Worm (Caenorhabditis elegans): Measurements from ENCODE around the gene F09C8.1.

F09C8.1 gene

ce11 chrX:16128794-16129193, 34.5 kb downstream of the F09C8.1 start, which contains the start of gene ZK1073.1 (continued):
- TF ChIP-seq ceh-16 (tag; optimal IDR thresholded peaks at IDR 0.05) = no peak
- TF ChIP-seq fkh-2 (tag; optimal IDR thresholded peaks at IDR 0.05) = no peak
- TF ChIP-seq lin-39 (tag; optimal IDR thresholded peaks at IDR 0.05) = peak; percentile 75
- no peak for TF ChIP-seq mdl-1 (tag; optimal IDR thresholded peaks at IDR 0.05)
- no peak for TF ChIP-seq sea-2 (GFP tag; optimal IDR thresholded peaks at IDR 0.05)
- TF ChIP-seq fkh-10 (GFP tag; optimal IDR thresholded peaks at IDR 0.05) = peak; percentile 56
- TF ChIP-seq jun-1 (tag; optimal IDR thresholded peaks at IDR 0.05) = no peak
- TF ChIP-seq lsy-12 (tag; optimal IDR thresholded peaks at IDR 0.05) = no peak
- no peak for TF ChIP-seq eor-1 (tag; optimal IDR thresholded peaks at IDR 0.05)
- peak; percentile 24 for TF ChIP-seq pha-4 (tag; optimal IDR thresholded peaks at IDR 0.05)
- no peak for TF ChIP-seq mml-1 (tag; optimal IDR thresholded peaks at IDR 0.05)

ce11 chrX:16124794-16125193, 38.5 kb downstream of the F09C8.1 start:
- TF ChIP-seq eor-1 (tag; optimal IDR thresholded peaks at IDR 0.05) (no peak), nhr-28 (tag; optimal IDR thresholded peaks at IDR 0.05) (no peak), elt-3 (tag; optimal IDR thresholded peaks at IDR 0.05) (no peak), nhr-76 (tag; optimal IDR thresholded peaks at IDR 0.05) (no peak), pha-4 (tag; optimal IDR thresholded peaks at IDR 0.05) (no peak), nfya-1 (tag; optimal IDR thresholded peaks at IDR 0.05; ENCODE audit: insufficient read depth) (no peak), ZK546.5 (tag; optimal IDR thresholded peaks at IDR 0.05) (no peak), lin-15B (tag; optimal IDR thresholded peaks at IDR 0.05) (no peak), nhr-43 (tag; optimal IDR thresholded peaks at IDR 0.05; ENCODE audit: poor library complexity, severe bottlenecking) (no peak), daf-12 (tag; optimal IDR thresholded peaks at IDR 0.05) (no peak), nhr-12 (tag; optimal IDR thresholded peaks at IDR 0.05) (no peak), egl-27 (tag; optimal IDR thresholded peaks at IDR 0.05) (no peak), skn-1 (tag; optimal IDR thresholded peaks at IDR 0.05) (no peak), unc-39 (tag; optimal IDR thresholded peaks at IDR 0.05) (no peak), ama-1 (optimal IDR thresholded peaks at IDR 0.05) (no peak), hmg-11 (tag; optimal IDR thresholded peaks at IDR 0.05) (no peak), nhr-11 (tag; optimal IDR thresholded peaks at IDR 0.05) (no peak), sea-2 (GFP tag; optimal IDR thresholded peaks at IDR 0.05) (no peak), nhr-237 (tag; optimal IDR thresholded peaks at IDR 0.05) (no peak), fkh-2 (tag; optimal IDR thresholded peaks at IDR 0.05) (no peak)

DNA sequence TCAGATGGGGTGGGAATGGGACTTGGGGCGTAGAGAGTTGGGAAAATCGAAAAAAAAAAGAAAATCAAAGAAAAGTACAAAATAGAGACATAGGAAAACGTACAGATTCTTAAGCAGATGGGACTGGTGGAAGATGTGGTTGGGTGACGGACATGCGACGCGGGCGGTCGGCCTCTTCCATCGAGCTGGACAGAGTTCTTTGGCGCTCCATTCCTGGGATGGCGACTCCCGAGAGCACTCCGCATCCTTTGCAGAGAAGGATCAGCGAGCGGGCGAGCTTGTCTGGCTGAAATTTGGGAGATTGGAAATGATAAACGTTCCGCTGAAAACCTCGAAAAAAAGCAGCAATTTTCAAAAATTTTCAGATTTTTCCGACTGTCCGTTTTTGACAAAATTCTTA, 39.0 kb downstream of the F09C8.1 start:
- no peak for TF ChIP-seq elt-2 (tag; optimal IDR thresholded peaks at IDR 0.05)
- TF ChIP-seq nhr-237 (tag; optimal IDR thresholded peaks at IDR 0.05) = no peak
- TF ChIP-seq unc-39 (tag; optimal IDR thresholded peaks at IDR 0.05) = no peak
- TF ChIP-seq sea-2 (GFP tag; optimal IDR thresholded peaks at IDR 0.05) = no peak
- TF ChIP-seq fkh-10 (GFP tag; optimal IDR thresholded peaks at IDR 0.05) = no peak
- TF ChIP-seq nhr-25 (tag; optimal IDR thresholded peaks at IDR 0.05) = no peak
- no peak for TF ChIP-seq ama-1 (optimal IDR thresholded peaks at IDR 0.05)
- TF ChIP-seq R02D3.7 (tag; optimal IDR thresholded peaks at IDR 0.05) = no peak
- no peak for TF ChIP-seq pha-4 (tag; optimal IDR thresholded peaks at IDR 0.05)
- no peak for TF ChIP-seq skn-1 (tag; optimal IDR thresholded peaks at IDR 0.05)
- no peak for TF ChIP-seq snpc-4 (tag; optimal IDR thresholded peaks at IDR 0.05)
- no peak for TF ChIP-seq tbx-2 (tag; optimal IDR thresholded peaks at IDR 0.05)
- TF ChIP-seq egl-5 (tag; optimal IDR thresholded peaks at IDR 0.05) = no peak
- TF ChIP-seq nfya-1 (tag; optimal IDR thresholded peaks at IDR 0.05; ENCODE audit: insufficient read depth) = no peak
- TF ChIP-seq ceh-9 (tag; optimal IDR thresholded peaks at IDR 0.05) = no peak
- TF ChIP-seq nhr-12 (tag; optimal IDR thresholded peaks at IDR 0.05) = no peak

ce11 chrX:16122628-16123027, 40.7 kb downstream of the F09C8.1 start:
- no peak for TF ChIP-seq ceh-16 (tag; optimal IDR thresholded peaks at IDR 0.05)
- no peak for TF ChIP-seq R02D3.7 (tag; optimal IDR thresholded peaks at IDR 0.05)
- TF ChIP-seq nhr-67 (tag; optimal IDR thresholded peaks at IDR 0.05) = no peak
- no peak for TF ChIP-seq jun-1 (tag; optimal IDR thresholded peaks at IDR 0.05)
- TF ChIP-seq mdl-1 (tag; optimal IDR thresholded peaks at IDR 0.05) = no peak
- no peak for TF ChIP-seq ceh-9 (tag; optimal IDR thresholded peaks at IDR 0.05)
- TF ChIP-seq snpc-4 (tag; optimal IDR thresholded peaks at IDR 0.05) = no peak

DNA sequence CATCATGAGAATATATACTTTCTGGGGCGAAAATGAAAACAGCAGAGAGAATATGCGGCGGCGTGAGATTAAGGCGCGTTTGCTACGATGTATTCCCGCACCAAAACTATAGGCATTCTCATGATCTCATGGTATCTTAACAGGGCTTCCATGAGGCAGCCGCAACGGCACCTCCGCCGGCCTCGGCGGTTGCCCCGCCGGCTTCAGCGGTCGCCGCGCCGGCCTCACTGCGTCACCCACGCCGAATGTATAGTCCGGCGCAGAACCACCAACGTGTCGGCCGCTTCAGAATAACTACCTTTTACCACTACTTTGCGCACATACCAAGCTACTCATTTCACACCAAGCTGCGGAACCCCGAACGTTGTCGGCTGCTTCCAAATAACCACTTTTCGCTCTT, 45.7 kb downstream of the F09C8.1 start:
- TF ChIP-seq nfya-1 (tag; optimal IDR thresholded peaks at IDR 0.05; ENCODE audit: insufficient read depth) = no peak
- TF ChIP-seq mml-1 (tag; optimal IDR thresholded peaks at IDR 0.05) = no peak
- TF ChIP-seq nhr-77 (tag; optimal IDR thresholded peaks at IDR 0.05) = no peak
- TF ChIP-seq pqm-1 (tag; optimal IDR thresholded peaks at IDR 0.05) = no peak
- no peak for TF ChIP-seq daf-12 (tag; optimal IDR thresholded peaks at IDR 0.05)
- no peak for TF ChIP-seq lsy-12 (tag; optimal IDR thresholded peaks at IDR 0.05)
- TF ChIP-seq ceh-16 (tag; optimal IDR thresholded peaks at IDR 0.05) = no peak
- TF ChIP-seq sea-2 (GFP tag; optimal IDR thresholded peaks at IDR 0.05) = no peak
- TF ChIP-seq skn-1 (tag; optimal IDR thresholded peaks at IDR 0.05) = no peak
- no peak for TF ChIP-seq ceh-9 (tag; optimal IDR thresholded peaks at IDR 0.05)
- no peak for TF ChIP-seq ZK546.5 (tag; optimal IDR thresholded peaks at IDR 0.05)
- TF ChIP-seq nhr-43 (tag; optimal IDR thresholded peaks at IDR 0.05; ENCODE audit: poor library complexity, severe bottlenecking) = no peak
- TF ChIP-seq mdl-1 (tag; optimal IDR thresholded peaks at IDR 0.05) = no peak
- TF ChIP-seq fos-1 (tag; optimal IDR thresholded peaks at IDR 0.05) = no peak
- no peak for TF ChIP-seq nhr-11 (tag; optimal IDR thresholded peaks at IDR 0.05)
- TF ChIP-seq ama-1 (optimal IDR thresholded peaks at IDR 0.05) = no peak
- no peak for TF ChIP-seq fkh-2 (tag; optimal IDR thresholded peaks at IDR 0.05)
- TF ChIP-seq nhr-76 (tag; optimal IDR thresholded peaks at IDR 0.05) = no peak
- no peak for TF ChIP-seq nhr-237 (tag; optimal IDR thresholded peaks at IDR 0.05)
